Fruit fly (Drosophila melanogaster): ENCODE measurements around the gene Syx1A.

dm6 chr3R:24148838-24149237, 43.3 kb upstream of the Syx1A start, which contains the start of gene Slimp:
- peak; percentile 28 for TF ChIP-seq fru (GFP tag; optimal IDR thresholded peaks at IDR 0.05)
- no peak for TF ChIP-seq Hr78 (GFP tag; optimal IDR thresholded peaks at IDR 0.05)
- peak; percentile 13 for TF ChIP-seq CG9705 (GFP tag; optimal IDR thresholded peaks at IDR 0.05)
- TF ChIP-seq dmrt93B (GFP tag; optimal IDR thresholded peaks at IDR 0.05) = no peak
- TF ChIP-seq usp (GFP tag; optimal IDR thresholded peaks at IDR 0.05) = no peak
- peak; percentile 53 for TF ChIP-seq h (GFP tag; optimal IDR thresholded peaks at IDR 0.05)
